Fruit fly (Drosophila melanogaster): Measurements from ENCODE around the gene Phlpp.
A peak's percentile ranks its signal among the peaks of the same experiment; 100 is the strongest.

Gene Phlpp

dm6 chr2L:19009130-19009529 lies 49.8 kb upstream of the Phlpp start, which contains the start of gene RpL30 (continued):
- TF ChIP-seq fd64A (GFP tag; optimal IDR thresholded peaks at IDR 0.05) (peak; percentile 93), sqz (GFP tag; optimal IDR thresholded peaks at IDR 0.05) (peak; percentile 87), CG9876 (GFP tag; optimal IDR thresholded peaks at IDR 0.05) (peak; percentile 94), chm (GFP tag; IDR thresholded peaks at IDR 0.05) (peak; percentile 96), CG7786 (GFP tag; optimal IDR thresholded peaks at IDR 0.05) (peak; percentile 82), luna (GFP tag; optimal IDR thresholded peaks at IDR 0.05) (peak; percentile 93), dati (GFP tag; IDR thresholded peaks at IDR 0.05) (peak; percentile 65), Myb (GFP tag; optimal IDR thresholded peaks at IDR 0.05) (peak; percentile 89), CG7556 (GFP tag; optimal IDR thresholded peaks at IDR 0.05) (peak; percentile 82), al (GFP tag; IDR thresholded peaks at IDR 0.05) (peak; percentile 79), CG13123 (GFP tag; optimal IDR thresholded peaks at IDR 0.05) (peak; percentile 82), oc (tag; optimal IDR thresholded peaks at IDR 0.05) (peak; percentile 75), E2f2 (GFP tag; IDR thresholded peaks at IDR 0.05) (peak; percentile 99), Side (GFP tag; optimal IDR thresholded peaks at IDR 0.05) (peak; percentile 93), da (GFP tag; optimal IDR thresholded peaks at IDR 0.05) (peak; percentile 88), CG5953 (GFP tag; IDR thresholded peaks at IDR 0.05) (peak; percentile 89), CG11504 (tag; optimal IDR thresholded peaks at IDR 0.05) (peak; percentile 89), pan (optimal IDR thresholded peaks at IDR 0.05) (no peak), pan (GFP tag; optimal IDR thresholded peaks at IDR 0.05 in 1 of 2, IDR thresholded peaks at IDR 0.05 in 1 of 2) (peak in 1 of 2 experiments; percentile 85), ara (GFP tag; IDR thresholded peaks at IDR 0.05) (peak; percentile 86), CG11723 (GFP tag; optimal IDR thresholded peaks at IDR 0.05) (peak; percentile 89), zen2 (GFP tag; IDR thresholded peaks at IDR 0.05; ENCODE audit: partially characterized antibody) (no peak), Hey (tag; optimal IDR thresholded peaks at IDR 0.05) (peak; percentile 84), emc (GFP tag; optimal IDR thresholded peaks at IDR 0.05) (peak; percentile 91), ems (GFP tag; optimal IDR thresholded peaks at IDR 0.05) (peak; percentile 88), dmrt11E (tag; optimal IDR thresholded peaks at IDR 0.05) (peak; percentile 79), pnt (GFP tag; optimal IDR thresholded peaks at IDR 0.05) (peak; percentile 36), CG4360 (GFP tag; IDR thresholded peaks at IDR 0.05) (peak; percentile 70), Six4 (GFP tag; optimal IDR thresholded peaks at IDR 0.05) (peak; percentile 73), kay (GFP tag; optimal IDR thresholded peaks at IDR 0.05) (peak; percentile 59), CG15479 (GFP tag; optimal IDR thresholded peaks at IDR 0.05) (peak; percentile 23), CG18764 (GFP tag; optimal IDR thresholded peaks at IDR 0.05) (peak; percentile 86), Nf-YC (tag; optimal IDR thresholded peaks at IDR 0.05) (peak; percentile 73), Hsf (GFP tag; optimal IDR thresholded peaks at IDR 0.05) (peak; percentile 88), rib (GFP tag; IDR thresholded peaks at IDR 0.05) (peak; percentile 76), stc (GFP tag; IDR thresholded peaks at IDR 0.05) (peak; percentile 91), CG8281 (tag; optimal IDR thresholded peaks at IDR 0.05) (peak; percentile 61), chn (GFP tag; optimal IDR thresholded peaks at IDR 0.05) (peak; percentile 78), lbe (GFP tag; optimal IDR thresholded peaks at IDR 0.05) (peak; percentile 87), CG12236 (GFP tag; optimal IDR thresholded peaks at IDR 0.05) (peak; percentile 85), Asciz (GFP tag; optimal IDR thresholded peaks at IDR 0.05) (peak; percentile 90), NC2α (GFP tag; optimal IDR thresholded peaks at IDR 0.05) (peak; percentile 91), dimm (GFP tag; IDR thresholded peaks at IDR 0.05) (peak; percentile 50; the same call in 1 of the 2 replicates), NK7.1 (GFP tag; optimal IDR thresholded peaks at IDR 0.05) (peak; percentile 90), CG10147 (GFP tag; optimal IDR thresholded peaks at IDR 0.05) (peak; percentile 85), MTF-1 (GFP tag; optimal IDR thresholded peaks at IDR 0.05; ENCODE audit: borderline replicate concordance) (peak; percentile 97), CG8290 (GFP tag; optimal IDR thresholded peaks at IDR 0.05) (peak; percentile 90), CG8290 (tag; optimal IDR thresholded peaks at IDR 0.05) (peak; percentile 84 to 98), CG32532 (GFP tag; IDR thresholded peaks at IDR 0.05) (peak; percentile 93), CG3995 (GFP tag; optimal IDR thresholded peaks at IDR 0.05) (peak; percentile 74), Oaz (GFP tag; IDR thresholded peaks at IDR 0.05) (peak; percentile 73), CG10565 (GFP tag; optimal IDR thresholded peaks at IDR 0.05) (peak; percentile 35), Ada2b (GFP tag; IDR thresholded peaks at IDR 0.05) (peak; percentile 69)

All from whole organism, embryonic.